Fruit fly (Drosophila melanogaster) S2 (cell line): ENCODE results near the gene scat.

Source experiments
- CG8478 ChIP-seq: fragments of >200 bp; optimal IDR thresholded peaks from 2 replicates; lab custom pipeline; 2018
- CTCF ChIP-seq, 2 experiments: fragments of >200 bp; optimal IDR thresholded peaks; 2 replicates each; lab custom pipeline; 2018

The scat gene

dm6 chr2L:9427570-9427969, 3.6 kb upstream of the scat start, which contains the start of gene CG42847:
Gene CG42847, plus strand, starts transcription at chr2L:9427870.
- TF ChIP-seq CG8478 (lab: Kevin White, UChicago) (no peak), CTCF (optimal IDR thresholded peaks at IDR 0.05; lab: Kevin White, UChicago) (no peak)

dm6 chr2L:9435099-9435498, 3.9 kb downstream of the scat start, which contains the start of gene CG3769:
Gene CG3769, plus strand, starts transcription at chr2L:9435399.
- no peak for TF ChIP-seq CTCF (optimal IDR thresholded peaks at IDR 0.05; lab: Kevin White, UChicago)

dm6 chr2L:9436504-9436903, 5.3 kb downstream of the scat start, which contains the start of gene RpS28-like:
Gene RpS28-like, plus strand, starts transcription at chr2L:9436804.
- no peak for TF ChIP-seq CG8478 (lab: Kevin White, UChicago)
- TF ChIP-seq CTCF (optimal IDR thresholded peaks at IDR 0.05; lab: Kevin White, UChicago), result no peak

dm6 chr2L:9437216-9437715, 6.1 kb downstream of the scat start, which contains the start of gene numb:
Gene numb, plus strand, starts transcription at chr2L:9437469.
- TF ChIP-seq CTCF (optimal IDR thresholded peaks at IDR 0.05; lab: Kevin White, UChicago) (no peak), CG8478 (lab: Kevin White, UChicago) (no peak)

dm6 chr2L:9438227-9438626, 7.0 kb downstream of the scat start:
- no peak for TF ChIP-seq CG8478 (lab: Kevin White, UChicago)
- no peak for TF ChIP-seq CTCF (optimal IDR thresholded peaks at IDR 0.05; lab: Kevin White, UChicago)

dm6 chr2L:9440640-9441039, 9.4 kb downstream of the scat start, which contains the start of gene CG33723:
Gene CG33723, minus strand, starts transcription at chr2L:9440740.
- no peak for TF ChIP-seq CTCF (optimal IDR thresholded peaks at IDR 0.05; lab: Kevin White, UChicago)
- no peak for TF ChIP-seq CG8478 (lab: Kevin White, UChicago)

dm6 chr2L:9442795-9443287, 11.6 kb downstream of the scat start:
- TF ChIP-seq CTCF (optimal IDR thresholded peaks at IDR 0.05; lab: Kevin White, UChicago) (no peak), CG8478 (lab: Kevin White, UChicago) (no peak)

dm6 chr2L:9445753-9446152, 14.5 kb downstream of the scat start:
- TF ChIP-seq CTCF (optimal IDR thresholded peaks at IDR 0.05; lab: Kevin White, UChicago), result no peak

dm6 chr2L:9446398-9446945, 15.3 kb downstream of the scat start:
- TF ChIP-seq CG8478 (lab: Kevin White, UChicago) (no peak), CTCF (optimal IDR thresholded peaks at IDR 0.05; lab: Kevin White, UChicago) (no peak)

- TF ChIP-seq CTCF (optimal IDR thresholded peaks at IDR 0.05; lab: Kevin White, UChicago) (no peak), CG8478 (lab: Kevin White, UChicago) (no peak)
Measured at dm6 chr2L:9447816-9448215, 16.6 kb downstream of the scat start.

- no peak for TF ChIP-seq CG8478 (lab: Kevin White, UChicago)
- TF ChIP-seq CTCF (optimal IDR thresholded peaks at IDR 0.05; lab: Kevin White, UChicago), result no peak
Measured at dm6 chr2L:9448322-9449256, 17.4 kb downstream of the scat start.

dm6 chr2L:9449257-9449972, 18.2 kb downstream of the scat start:
- TF ChIP-seq CTCF (optimal IDR thresholded peaks at IDR 0.05; lab: Kevin White, UChicago) (no peak), CG8478 (lab: Kevin White, UChicago) (no peak)

- TF ChIP-seq CTCF (optimal IDR thresholded peaks at IDR 0.05; lab: Kevin White, UChicago) (no peak), CG8478 (lab: Kevin White, UChicago) (no peak)
Measured at dm6 chr2L:9452959-9453358, 21.8 kb downstream of the scat start.

- TF ChIP-seq CG8478 (lab: Kevin White, UChicago), result no peak
- no peak for TF ChIP-seq CTCF (optimal IDR thresholded peaks at IDR 0.05; lab: Kevin White, UChicago)
Measured at dm6 chr2L:9454369-9455054, 23.3 kb downstream of the scat start.
